3 fruit fly cellular contexts compared by ENCODE assay signal in genomic region chr2L:11169904-11170303, dm6.
TF ChIP-seq lines count a peak whose summit lies in the region.

No protein-coding gene starts in this region.

- no peak for TF ChIP-seq CTCF in whole organism, embryonic (GFP tag; optimal IDR thresholded peaks at IDR 0.05; lab: Kevin White, UChicago)

TF ChIP-seq in whole organism, embryonic, 481 proteins besides CTCF, POLR2A, EP300 and RAD21 (continues in another document):
- no peak for TF ChIP-seq B-H2 (GFP tag; optimal IDR thresholded peaks at IDR 0.05; lab: Kevin White, UChicago)
- no peak for TF ChIP-seq org-1 (GFP tag; optimal IDR thresholded peaks at IDR 0.05; lab: Kevin White, UChicago)
- no peak for TF ChIP-seq CG13287 (GFP tag; IDR thresholded peaks at IDR 0.05; lab: Robert Waterston, UW; ENCODE audit: partially characterized antibody)
- peak; percentile 3 for TF ChIP-seq CG7556 (GFP tag; optimal IDR thresholded peaks at IDR 0.05; lab: Kevin White, UChicago)
- TF ChIP-seq ara (GFP tag; IDR thresholded peaks at IDR 0.05; lab: Robert Waterston, UW): no peak
- TF ChIP-seq ro (GFP tag; IDR thresholded peaks at IDR 0.05; lab: Robert Waterston, UW): no peak
- TF ChIP-seq Hr3 (GFP tag; optimal IDR thresholded peaks at IDR 0.05; lab: Kevin White, UChicago): no peak
- TF ChIP-seq Gsc (GFP tag; IDR thresholded peaks at IDR 0.05; lab: Robert Waterston, UW): no peak
- TF ChIP-seq Deaf1 (tag; optimal IDR thresholded peaks at IDR 0.05; lab: Kevin White, UChicago): peak; percentile 11
- no peak for TF ChIP-seq CG11085 (GFP tag; IDR thresholded peaks at IDR 0.05; lab: Robert Waterston, UW)
- TF ChIP-seq CG6689 (GFP tag; IDR thresholded peaks at IDR 0.05; lab: Robert Waterston, UW): no peak
- TF ChIP-seq ap (GFP tag; IDR thresholded peaks at IDR 0.05; lab: Robert Waterston, UW): no peak
- TF ChIP-seq HLH54F (GFP tag; optimal IDR thresholded peaks at IDR 0.05; lab: Kevin White, UChicago): no peak
- TF ChIP-seq gsb (GFP tag; IDR thresholded peaks at IDR 0.05; lab: Robert Waterston, UW): peak; percentile 27; the same call in 1 of the 2 replicates
- no peak for TF ChIP-seq sqz (GFP tag; optimal IDR thresholded peaks at IDR 0.05; lab: Kevin White, UChicago)
- no peak for TF ChIP-seq Six4 (GFP tag; optimal IDR thresholded peaks at IDR 0.05; lab: Kevin White, UChicago)
- no peak for TF ChIP-seq ab (GFP tag; optimal IDR thresholded peaks at IDR 0.05; lab: Kevin White, UChicago)
- TF ChIP-seq Dref (GFP tag; IDR thresholded peaks at IDR 0.05; lab: Robert Waterston, UW): no peak
- TF ChIP-seq CG9215 (GFP tag; IDR thresholded peaks at IDR 0.05; lab: Robert Waterston, UW): no peak
- no peak for TF ChIP-seq D (optimal IDR thresholded peaks at IDR 0.05; lab: Kevin White, UChicago)
- TF ChIP-seq D (GFP tag; optimal IDR thresholded peaks at IDR 0.05; lab: Kevin White, UChicago): no peak
- peak; percentile 48; the same call in 1 of the 2 replicates for TF ChIP-seq CG14441 (GFP tag; IDR thresholded peaks at IDR 0.05; lab: Robert Waterston, UW)
- no peak for TF ChIP-seq CG11093 (GFP tag; IDR thresholded peaks at IDR 0.05; lab: Robert Waterston, UW)
- TF ChIP-seq CG10274 (GFP tag; optimal IDR thresholded peaks at IDR 0.05; lab: Kevin White, UChicago): no peak
- no peak for TF ChIP-seq repo (GFP tag; optimal IDR thresholded peaks at IDR 0.05; lab: Kevin White, UChicago)
- TF ChIP-seq dmrt99B (tag; optimal IDR thresholded peaks at IDR 0.05; lab: Kevin White, UChicago): peak; percentile 31
- no peak for TF ChIP-seq CG4404 (GFP tag; IDR thresholded peaks at IDR 0.05; lab: Robert Waterston, UW)
- TF ChIP-seq Hmx (GFP tag; optimal IDR thresholded peaks at IDR 0.05; lab: Kevin White, UChicago): no peak
- peak; percentile 20; the same call in 1 of the 2 replicates for TF ChIP-seq Ptx1 (GFP tag; IDR thresholded peaks at IDR 0.05; lab: Robert Waterston, UW)
- no peak for TF ChIP-seq Side (GFP tag; optimal IDR thresholded peaks at IDR 0.05; lab: Kevin White, UChicago)
- no peak for TF ChIP-seq CG12236 (GFP tag; optimal IDR thresholded peaks at IDR 0.05; lab: Kevin White, UChicago)
- no peak for TF ChIP-seq TFAM (GFP tag; optimal IDR thresholded peaks at IDR 0.05; lab: Kevin White, UChicago)

TF ChIP-seq in whole organism, prepupa, 60 proteins besides CTCF, POLR2A, EP300 and RAD21:
- peak; percentile 32 for TF ChIP-seq Eip78C (GFP tag; lab: Kevin White, UChicago)
- TF ChIP-seq CG3032 (tag; optimal IDR thresholded peaks at IDR 0.05; lab: Kevin White, UChicago): no peak
- TF ChIP-seq Ets21C (GFP tag; optimal IDR thresholded peaks at IDR 0.05; lab: Kevin White, UChicago): no peak
- no peak for TF ChIP-seq CG34406 (GFP tag; optimal IDR thresholded peaks at IDR 0.05; lab: Kevin White, UChicago)
- no peak for TF ChIP-seq CG8119 (GFP tag; IDR thresholded peaks at IDR 0.05; lab: Robert Waterston, UW)
- TF ChIP-seq CG9139 (GFP tag; optimal IDR thresholded peaks at IDR 0.05; lab: Kevin White, UChicago): no peak
- no peak for TF ChIP-seq CG16779 (tag; optimal IDR thresholded peaks at IDR 0.05; lab: Kevin White, UChicago)
- TF ChIP-seq Sox14 (GFP tag; optimal IDR thresholded peaks at IDR 0.05; lab: Kevin White, UChicago): no peak
- TF ChIP-seq svp (GFP tag; lab: Kevin White, UChicago): peak; percentile 12
- no peak for TF ChIP-seq CG4318 (GFP tag; optimal IDR thresholded peaks at IDR 0.05; lab: Kevin White, UChicago)
- no peak for TF ChIP-seq pdm3 (GFP tag; optimal IDR thresholded peaks at IDR 0.05; lab: Kevin White, UChicago)
- no peak for TF ChIP-seq Sox102F (GFP tag; optimal IDR thresholded peaks at IDR 0.05; lab: Kevin White, UChicago)
- TF ChIP-seq CG6163 (GFP tag; IDR thresholded peaks at IDR 0.05; lab: Robert Waterston, UW): no peak
- no peak for TF ChIP-seq vri (GFP tag; optimal IDR thresholded peaks at IDR 0.05; lab: Kevin White, UChicago)
- no peak for TF ChIP-seq Smox (GFP tag; optimal IDR thresholded peaks at IDR 0.05; lab: Kevin White, UChicago)
- no peak for TF ChIP-seq Gug (GFP tag; IDR thresholded peaks at IDR 0.05; lab: Robert Waterston, UW)
- TF ChIP-seq CG6854 (GFP tag; optimal IDR thresholded peaks at IDR 0.05; lab: Kevin White, UChicago): no peak
- no peak for TF ChIP-seq CG6808 (GFP tag; optimal IDR thresholded peaks at IDR 0.05; lab: Kevin White, UChicago)
- TF ChIP-seq Hr4 (GFP tag; optimal IDR thresholded peaks at IDR 0.05; lab: Kevin White, UChicago): peak; percentile 9
- TF ChIP-seq dac (GFP tag; optimal IDR thresholded peaks at IDR 0.05; lab: Kevin White, UChicago): no peak
- TF ChIP-seq CG15336 (GFP tag; IDR thresholded peaks at IDR 0.05; lab: Robert Waterston, UW): no peak

TF ChIP-seq in whole organism, pupa, 21 proteins besides CTCF, POLR2A, EP300 and RAD21:
- TF ChIP-seq Ets98B (GFP tag; IDR thresholded peaks at IDR 0.05; lab: Robert Waterston, UW): 0 out of 2 replicates have a peak, but pooled peaks have one; percentile 9
- no peak for TF ChIP-seq CG12605 (GFP tag; IDR thresholded peaks at IDR 0.05; lab: Robert Waterston, UW)

Comparison
In these comparisons a context has a peak if more than half of its experiments do, and no peak if none do; other contexts are left out.
1. Of the 7 proteins assayed by ChIP-seq in both whole organism, embryonic and whole organism, prepupa: peak only in whole organism, embryonic: Gug and Sox102F; only in whole organism, prepupa: none; in both: none; in neither: 5.